Worm (Caenorhabditis elegans) whole organism, late embryonic: ENCODE data around the gene Y32G9B.1.

Experiments used
- K09A11.1 ChIP-seq: sonication (generic microtip); optimal IDR thresholded peaks from 2 replicates; lab custom pipeline; 2017; ENCODE audit warnings: antibody characterized with exemption, mild to moderate bottlenecking, missing genetic modification characterization, missing compliant biosample characterization; ENCODE audit not compliant: insufficient read depth
- ceh-19 ChIP-seq: fragments of 200-800 bp; sonication (Bioruptor generic); optimal IDR thresholded peaks from 2 replicates; lab custom pipeline; 2018; ENCODE audit warnings: mild to moderate bottlenecking, missing genetic modification characterization, missing compliant biosample characterization
- ceh-2 ChIP-seq: sonication (generic microtip); optimal IDR thresholded peaks from 2 replicates; lab custom pipeline; 2016; ENCODE audit warnings: missing genotype, missing genetic modification characterization, missing compliant biosample characterization
- ceh-22 ChIP-seq: sonication (generic microtip); optimal IDR thresholded peaks from 2 replicates; lab custom pipeline; 2017; ENCODE audit warnings: missing biosample characterization, missing genetic modification characterization
- ceh-30 ChIP-seq: fragments of 150-350 bp; optimal IDR thresholded peaks from 2 replicates; lab custom pipeline; 2014; ENCODE audit warnings: missing biosample characterization, missing genetic modification characterization
- ceh-31 ChIP-seq: sonication (generic microtip); optimal IDR thresholded peaks from 2 replicates; lab custom pipeline; 2016; ENCODE audit warnings: missing genetic modification characterization, missing compliant biosample characterization
- ceh-48 ChIP-seq: sonication (generic microtip); optimal IDR thresholded peaks from 2 replicates; lab custom pipeline; 2016; ENCODE audit warnings: missing genetic modification characterization, inconsistent platforms, missing compliant biosample characterization
- ceh-9 ChIP-seq: sonication (generic microtip); optimal IDR thresholded peaks from 2 replicates; lab custom pipeline; 2016; ENCODE audit warnings: mild to moderate bottlenecking, missing genetic modification characterization, inconsistent platforms, missing compliant biosample characterization
- che-1 ChIP-seq: sonication (generic microtip); optimal IDR thresholded peaks from 2 replicates; lab custom pipeline; 2016; ENCODE audit warnings: mild to moderate bottlenecking, missing genetic modification characterization, missing compliant biosample characterization
- dmd-4 ChIP-seq: sonication (generic microtip); optimal IDR thresholded peaks from 2 replicates; lab custom pipeline; 2016; ENCODE audit warnings: borderline replicate concordance, missing genetic modification characterization, missing compliant biosample characterization
- fkh-10 ChIP-seq: fragments of 150-350 bp; optimal IDR thresholded peaks from 2 replicates; lab custom pipeline; 2014; ENCODE audit warnings: missing biosample characterization, missing genetic modification reagents, missing genetic modification characterization
- fkh-6 ChIP-seq: sonication (generic microtip); optimal IDR thresholded peaks from 2 replicates; lab custom pipeline; 2016; ENCODE audit warnings: missing genetic modification characterization, missing compliant biosample characterization
- gmeb-2 ChIP-seq: sonication (generic microtip); optimal IDR thresholded peaks from 2 replicates; lab custom pipeline; 2016; ENCODE audit warnings: missing genetic modification characterization, inconsistent platforms, missing compliant biosample characterization
- hlh-15 ChIP-seq: sonication (generic microtip); optimal IDR thresholded peaks from 2 replicates; lab custom pipeline; 2016; ENCODE audit warnings: missing genetic modification characterization, missing compliant biosample characterization
- hlh-30 ChIP-seq: sonication (generic microtip); optimal IDR thresholded peaks from 2 replicates; lab custom pipeline; 2017; ENCODE audit warnings: antibody characterized with exemption, missing genetic modification characterization, missing compliant biosample characterization; ENCODE audit not compliant: insufficient read depth
- madf-2 ChIP-seq: sonication (generic microtip); optimal IDR thresholded peaks from 2 replicates; lab custom pipeline; 2017; ENCODE audit warnings: missing genetic modification characterization, missing compliant biosample characterization
- mec-3 ChIP-seq: sonication (generic microtip); optimal IDR thresholded peaks from 2 replicates; lab custom pipeline; 2016; ENCODE audit warnings: borderline replicate concordance, missing genetic modification characterization, missing compliant biosample characterization
- nfya-1 ChIP-seq: sonication (generic microtip); optimal IDR thresholded peaks from 2 replicates; lab custom pipeline; 2017; ENCODE audit warnings: missing genetic modification characterization, mild to moderate bottlenecking, missing compliant biosample characterization, antibody characterized with exemption, moderate library complexity
- nhr-11 ChIP-seq: fragments of 150-350 bp; optimal IDR thresholded peaks from 2 replicates; lab custom pipeline; 2014; ENCODE audit warnings: missing biosample characterization, missing genetic modification characterization
- nhr-232 ChIP-seq: sonication (generic microtip); optimal IDR thresholded peaks from 2 replicates; lab custom pipeline; 2016; ENCODE audit warnings: missing genetic modification characterization, missing compliant biosample characterization
- pat-9 ChIP-seq: fragments of 200-800 bp; sonication (Bioruptor generic); optimal IDR thresholded peaks from 2 replicates; lab custom pipeline; 2018; ENCODE audit warnings: mild to moderate bottlenecking, missing genetic modification characterization, moderate library complexity, missing compliant biosample characterization
- ref-2 ChIP-seq: sonication (generic microtip); optimal IDR thresholded peaks from 2 replicates; lab custom pipeline; 2016; ENCODE audit warnings: missing genetic modification characterization, missing compliant biosample characterization
- sox-4 ChIP-seq: sonication (generic microtip); optimal IDR thresholded peaks from 2 replicates; lab custom pipeline; 2017; ENCODE audit warnings: mild to moderate bottlenecking, missing genetic modification characterization, inconsistent platforms, missing compliant biosample characterization
- syd-9 ChIP-seq: sonication (generic microtip); optimal IDR thresholded peaks from 2 replicates; lab custom pipeline; 2016; ENCODE audit warnings: mild to moderate bottlenecking, missing genetic modification characterization, moderate library complexity, missing compliant biosample characterization
- ttx-3 ChIP-seq: sonication (generic microtip); optimal IDR thresholded peaks from 2 replicates; lab custom pipeline; 2016; ENCODE audit warnings: missing genetic modification reagents, missing genetic modification characterization, missing compliant biosample characterization
- unc-42 ChIP-seq: sonication (generic microtip); optimal IDR thresholded peaks from 2 replicates; lab custom pipeline; 2016; ENCODE audit warnings: missing genotype, missing genetic modification characterization, missing compliant biosample characterization
- unc-55 ChIP-seq: sonication (generic microtip); optimal IDR thresholded peaks from 2 replicates; lab custom pipeline; 2017; ENCODE audit warnings: missing biosample characterization, missing genetic modification reagents, missing genetic modification characterization

The Y32G9B.1 gene

DNA sequence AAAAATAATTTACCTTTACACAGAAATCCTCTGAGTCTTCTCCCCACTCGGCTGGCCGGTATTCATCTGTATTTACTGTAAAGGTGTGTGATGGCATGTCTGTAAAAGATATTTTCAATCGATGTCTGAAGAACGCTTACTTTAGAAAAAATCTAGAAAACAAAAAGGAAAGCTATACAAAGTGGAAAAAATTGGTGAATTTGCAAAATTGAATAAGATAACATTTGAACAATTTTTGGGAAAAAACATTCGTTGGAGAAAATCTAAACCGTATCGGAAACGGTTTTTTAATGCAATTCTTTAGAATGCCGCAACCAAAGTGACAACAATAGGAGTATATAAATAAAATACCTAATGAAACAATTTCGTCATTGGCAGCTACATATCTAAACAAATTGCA, 48.0 kb downstream of the Y32G9B.1 start, which contains the start of gene F36H9.5 (continued):
- no peak for TF ChIP-seq unc-55

- TF ChIP-seq nfya-1 (tag; lab: Kevin White, UChicago) (peak; percentile 85), fkh-10 (GFP tag; lab: Kevin White, UChicago) (no peak), hlh-15 (tag; lab: Kevin White, UChicago) (no peak)
- TF ChIP-seq, all 69 proteins: peak for 1
Observed at ce11 chrV:1779994-1780393, 49.9 kb downstream of the Y32G9B.1 start.

ce11 chrV:1779136-1779535, 50.7 kb downstream of the Y32G9B.1 start, which contains the start of gene F36H9.4:
F36H9.4 (minus strand) TSS chrV:1779236.
- TF ChIP-seq nhr-11 (no peak), ref-2 (no peak), fkh-6 (tag; lab: Kevin White, UChicago) (no peak), ceh-22 (tag; lab: Kevin White, UChicago) (no peak)

DNA sequence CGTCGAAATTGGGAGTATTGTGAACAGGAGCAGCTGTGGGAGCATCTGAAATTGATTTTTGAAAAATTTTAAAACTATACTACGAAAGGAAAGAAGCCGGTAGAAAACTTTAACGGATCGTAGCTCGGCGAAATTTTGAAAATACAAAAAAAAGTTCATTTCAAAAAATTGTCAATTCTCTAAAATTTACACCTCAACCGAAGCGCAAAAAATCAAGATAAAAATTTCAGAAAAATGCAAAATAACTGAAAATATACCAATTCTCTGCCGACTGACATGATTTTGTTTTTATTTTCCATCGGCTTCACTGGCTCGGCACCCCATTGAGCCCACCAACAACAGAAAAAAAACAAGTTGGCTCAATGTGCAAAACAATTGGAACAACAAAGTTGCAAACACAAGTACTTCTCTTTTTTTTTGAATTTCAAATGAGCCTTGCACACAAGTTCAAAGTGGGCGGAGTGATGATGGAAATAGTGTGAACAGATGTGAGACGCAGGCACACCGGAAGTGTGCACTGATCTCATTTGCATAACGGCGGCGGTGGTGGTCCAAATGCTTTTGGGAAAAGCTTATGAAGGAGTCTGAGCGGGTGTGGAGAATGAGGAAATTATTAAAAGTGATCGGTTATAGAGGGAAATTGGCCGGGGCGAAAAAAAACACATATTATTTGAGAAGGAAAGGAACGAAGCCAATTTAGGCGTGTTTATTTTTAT, 54.8 kb downstream of the Y32G9B.1 start, which contains the start of gene F36H9.7:
Gene F36H9.7, minus strand, starts transcription at position 51 of the 716 bp plus-strand sequence.
- TF ChIP-seq unc-42 (tag; lab: Kevin White, UChicago) (peak; percentile 57), madf-2 (tag; lab: Kevin White, UChicago) (no peak)

ce11 chrV:1773120-1773519, 56.8 kb downstream of the Y32G9B.1 start:
- TF ChIP-seq pat-9 (tag; lab: Kevin White, UChicago): no peak
- TF ChIP-seq K09A11.1 (tag; lab: Kevin White, UChicago): no peak
- TF ChIP-seq ceh-9 (tag; lab: Kevin White, UChicago): no peak
- no peak for TF ChIP-seq hlh-30 (tag; lab: Kevin White, UChicago)
- TF ChIP-seq che-1 (tag; lab: Kevin White, UChicago): no peak
- TF ChIP-seq ceh-48: no peak
- no peak for TF ChIP-seq syd-9 (tag; lab: Kevin White, UChicago)
- no peak for TF ChIP-seq gmeb-2
- no peak for TF ChIP-seq ceh-30 (tag; lab: Kevin White, UChicago)
- TF ChIP-seq ceh-2 (tag; lab: Kevin White, UChicago): no peak
- TF ChIP-seq dmd-4 (tag; lab: Kevin White, UChicago): no peak
- no peak for TF ChIP-seq ceh-19 (GFP tag; lab: Kevin White, UChicago)
- TF ChIP-seq ceh-31: no peak
- TF ChIP-seq ceh-22 (tag; lab: Kevin White, UChicago): no peak
- TF ChIP-seq nhr-232 (tag; lab: Kevin White, UChicago): no peak
- TF ChIP-seq nhr-11: no peak
- no peak for TF ChIP-seq sox-4 (tag; lab: Kevin White, UChicago)
- no peak for TF ChIP-seq mec-3 (tag; lab: Kevin White, UChicago)
- TF ChIP-seq ttx-3: no peak
